Fruit fly (Drosophila melanogaster) whole organism, pupa: ENCODE measurements around the gene temp.

Experiments used
- CG10348 ChIP-seq: fragments of 200-800 bp; sonication (Bioruptor generic); IDR thresholded peaks from 2 replicates; pipeline ENCODE4 v1.3.6; 2022; ENCODE audit warnings: missing biosample characterization, missing genetic modification characterization
- CG12605 ChIP-seq: fragments of 200-800 bp; sonication (Bioruptor generic); IDR thresholded peaks from 2 replicates; pipeline ENCODE4 v1.3.6; 2022; ENCODE audit warnings: missing biosample characterization, missing genetic modification characterization
- CG13204 ChIP-seq: fragments of 200-800 bp; sonication (Bioruptor generic); optimal IDR thresholded peaks from 2 replicates; lab custom pipeline; 2018; ENCODE audit warnings: missing biosample characterization, mild to moderate bottlenecking, missing genetic modification characterization, moderate library complexity
- CG14655 ChIP-seq: fragments of 200-800 bp; sonication (Bioruptor generic); optimal IDR thresholded peaks from 3 replicates; lab custom pipeline; 2017; ENCODE audit warnings: mild to moderate bottlenecking, missing biosample characterization, missing genetic modification reagents, missing genetic modification characterization
- CG17806 ChIP-seq: fragments of 200-800 bp; sonication (Bioruptor generic); optimal IDR thresholded peaks from 2 replicates; lab custom pipeline; 2018; ENCODE audit warnings: missing biosample characterization, mild to moderate bottlenecking, missing genetic modification characterization, moderate library complexity
- CG32121 ChIP-seq: fragments of 200-800 bp; sonication (Bioruptor generic); IDR thresholded peaks from 2 replicates; pipeline ENCODE4 v1.3.6; 2022; ENCODE audit warnings: missing biosample characterization, missing genetic modification characterization
- CG4496 ChIP-seq: fragments of 200-800 bp; sonication (Bioruptor generic); IDR thresholded peaks from 3 replicates; pipeline ENCODE4 v1.3.6; 2022; ENCODE audit warnings: missing biosample characterization, missing genetic modification characterization
- CG8159 ChIP-seq: fragments of 200-800 bp; sonication (Bioruptor generic); optimal IDR thresholded peaks from 3 replicates; lab custom pipeline; 2018; ENCODE audit warnings: missing biosample characterization, mild to moderate bottlenecking, missing genetic modification characterization, moderate library complexity
- CG9948 ChIP-seq: fragments of 200-800 bp; sonication (Bioruptor generic); optimal IDR thresholded peaks from 2 replicates; lab custom pipeline; 2018; ENCODE audit warnings: missing biosample characterization, mild to moderate bottlenecking, missing genetic modification characterization, moderate library complexity
- EcR ChIP-seq: fragments of 200-800 bp; sonication (Bioruptor generic); optimal IDR thresholded peaks from 3 replicates; lab custom pipeline; 2019; ENCODE audit warnings: missing biosample characterization, missing genetic modification characterization, mild to moderate bottlenecking, moderate library complexity, missing genetic modification reagents
- Ets98B ChIP-seq: fragments of 200-800 bp; sonication (Bioruptor generic); IDR thresholded peaks from 2 replicates; pipeline ENCODE4 v1.3.6; 2022; ENCODE audit warnings: missing biosample characterization, missing genetic modification characterization
- Pif1A ChIP-seq: fragments of 200-800 bp; sonication (Bioruptor generic); optimal IDR thresholded peaks from 3 replicates; lab custom pipeline; 2016; ENCODE audit warnings: missing biosample characterization, missing genetic modification characterization
- Pif1B ChIP-seq: fragments of 200-800 bp; sonication (Bioruptor generic); optimal IDR thresholded peaks from 3 replicates; lab custom pipeline; 2016; ENCODE audit warnings: missing biosample characterization, missing genetic modification characterization
- Snoo ChIP-seq: fragments of 200-800 bp; sonication (Bioruptor generic); optimal IDR thresholded peaks from 3 replicates; lab custom pipeline; 2017; ENCODE audit warnings: missing biosample characterization, mild to moderate bottlenecking, missing genetic modification characterization, inconsistent platforms
- fd96Ca ChIP-seq: fragments of 200-800 bp; sonication (Bioruptor generic); IDR thresholded peaks from 3 replicates; pipeline ENCODE4 v1.3.6; 2022; ENCODE audit warnings: missing biosample characterization, missing genetic modification characterization
- gl ChIP-seq: fragments of 200-800 bp; sonication (Bioruptor generic); optimal IDR thresholded peaks from 2 replicates; lab custom pipeline; 2018; ENCODE audit warnings: missing biosample characterization, mild to moderate bottlenecking, missing genetic modification characterization

Gene temp

DNA sequence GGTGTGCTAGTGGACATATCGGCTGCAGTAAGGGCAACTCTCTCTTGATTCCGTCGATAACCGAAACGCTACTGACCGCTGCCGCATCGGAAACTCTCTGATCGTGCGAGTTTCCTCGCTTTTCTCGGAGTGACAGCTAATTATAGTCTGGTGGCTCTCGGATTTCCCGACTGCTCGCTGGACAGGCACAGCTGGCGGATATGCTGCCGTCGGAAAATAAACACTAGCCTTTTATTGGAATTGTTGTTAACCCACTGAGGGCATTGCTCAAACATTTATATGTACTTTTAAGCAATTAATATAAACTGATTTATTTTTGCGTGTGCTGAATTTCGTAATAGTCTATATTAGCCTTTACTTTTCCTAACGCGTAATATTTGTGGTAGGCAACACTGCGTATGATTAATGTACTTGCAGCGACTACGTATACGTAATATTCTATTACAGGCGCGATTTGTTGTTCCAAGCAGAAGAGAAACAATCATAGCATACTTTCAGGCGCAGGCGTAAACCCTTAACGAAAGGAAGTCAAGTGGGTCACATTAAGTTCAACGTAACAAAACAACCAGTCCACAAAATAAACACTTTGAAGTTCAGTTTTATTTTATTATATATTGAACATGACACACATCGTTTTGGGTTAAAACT, 48.4 kb downstream of the temp start, which contains the start of gene SmydA-8:
Gene SmydA-8, minus strand, starts transcription at position 51 of the 648 bp plus-strand sequence.
- no peak for TF ChIP-seq Snoo (tag; lab: Kevin White, UChicago)
- peak; percentile 17 for TF ChIP-seq EcR
- TF ChIP-seq CG12605 (GFP tag; lab: Robert Waterston, UW) = no peak
- TF ChIP-seq Pif1A (GFP tag; lab: Kevin White, UChicago) = peak; percentile 16
- 0 out of 3 replicates have a peak, but pooled peaks have one; percentile 51 for TF ChIP-seq CG4496 (GFP tag; lab: Robert Waterston, UW)
- no peak for TF ChIP-seq CG13204 (GFP tag; lab: Kevin White, UChicago)

DNA sequence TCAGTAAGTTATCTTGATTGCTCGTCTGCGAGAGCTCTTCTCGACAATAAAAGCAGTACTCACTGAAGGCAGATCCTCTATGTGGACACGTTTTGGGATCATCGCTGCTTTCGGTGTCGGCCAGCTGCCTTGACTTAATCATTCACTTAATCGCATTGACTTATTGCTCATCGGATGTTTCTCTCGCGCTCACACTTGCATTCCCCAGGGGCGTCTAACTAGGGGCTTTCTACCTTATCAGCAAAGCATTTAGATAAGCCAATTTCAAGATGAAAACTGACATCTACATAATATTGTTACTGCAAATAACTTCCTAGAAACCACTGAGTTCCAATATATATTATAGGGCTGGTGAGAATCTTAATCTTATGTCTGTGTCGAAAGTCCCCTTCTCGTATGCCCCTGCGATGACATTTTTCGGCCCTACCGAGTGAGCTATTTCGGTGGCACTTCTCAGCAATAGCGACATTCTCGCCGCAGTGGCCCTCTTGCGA, 49.9 kb downstream of the temp start:
- no peak for TF ChIP-seq CG9948 (tag; lab: Kevin White, UChicago)
- TF ChIP-seq CG32121 (GFP tag; lab: Robert Waterston, UW) = peak; percentile 47
- peak; percentile 6 for TF ChIP-seq CG14655
- TF ChIP-seq gl = no peak
- no peak for TF ChIP-seq Snoo (tag; lab: Kevin White, UChicago)
- peak; percentile 60 for TF ChIP-seq Ets98B (GFP tag; lab: Robert Waterston, UW)
- TF ChIP-seq fd96Ca (GFP tag; lab: Robert Waterston, UW) = 0 out of 3 replicates have a peak, but pooled peaks have one; percentile 26
- no peak for TF ChIP-seq CG8159
- TF ChIP-seq Pif1A (GFP tag; lab: Kevin White, UChicago) = peak; percentile 8
- no peak for TF ChIP-seq Pif1B (GFP tag; lab: Kevin White, UChicago)
- no peak for TF ChIP-seq CG10348 (GFP tag; lab: Robert Waterston, UW)
- TF ChIP-seq CG4496 (GFP tag; lab: Robert Waterston, UW) = no peak
- TF ChIP-seq CG13204 (GFP tag; lab: Kevin White, UChicago) = no peak
- TF ChIP-seq CG17806 (tag; lab: Kevin White, UChicago) = no peak
